Worm (Caenorhabditis elegans): ENCODE results near the gene lgc-15.

lgc-15 gene

DNA sequence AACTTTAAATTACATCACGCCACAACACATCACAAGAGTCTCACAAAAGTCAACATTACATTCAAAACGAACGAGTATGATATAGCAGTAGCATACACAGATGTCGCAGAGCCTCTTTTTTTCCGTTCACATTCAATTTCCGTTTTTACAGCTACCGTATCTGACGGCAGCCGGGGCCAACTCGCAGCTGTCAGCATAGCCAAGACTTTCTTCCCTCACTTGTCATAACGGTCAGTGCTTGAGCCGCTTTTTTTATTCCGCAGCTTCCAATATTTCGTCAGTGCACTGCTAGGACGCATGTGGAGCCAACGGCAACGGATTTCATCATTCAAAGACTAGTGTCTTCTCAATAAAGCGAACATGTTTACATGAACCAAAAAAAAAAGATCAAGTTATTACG is 20.1 kb upstream of the lgc-15 start:
- no peak for TF ChIP-seq sox-2 (GFP tag; IDR thresholded peaks at IDR 0.05)
- TF ChIP-seq ceh-31 (tag; optimal IDR thresholded peaks at IDR 0.05) = no peak
- TF ChIP-seq ama-1 (optimal IDR thresholded peaks at IDR 0.05) = no peak
- TF ChIP-seq fax-1 (tag; optimal IDR thresholded peaks at IDR 0.05) = no peak
- no peak for TF ChIP-seq hlh-15 (tag; optimal IDR thresholded peaks at IDR 0.05)
- TF ChIP-seq hlh-8 (tag; optimal IDR thresholded peaks at IDR 0.05) = no peak
- TF ChIP-seq fkh-6 (tag; optimal IDR thresholded peaks at IDR 0.05) = no peak
- TF ChIP-seq tbx-7 (tag; optimal IDR thresholded peaks at IDR 0.05) = no peak
- no peak for TF ChIP-seq elt-4 (tag; optimal IDR thresholded peaks at IDR 0.05)

DNA sequence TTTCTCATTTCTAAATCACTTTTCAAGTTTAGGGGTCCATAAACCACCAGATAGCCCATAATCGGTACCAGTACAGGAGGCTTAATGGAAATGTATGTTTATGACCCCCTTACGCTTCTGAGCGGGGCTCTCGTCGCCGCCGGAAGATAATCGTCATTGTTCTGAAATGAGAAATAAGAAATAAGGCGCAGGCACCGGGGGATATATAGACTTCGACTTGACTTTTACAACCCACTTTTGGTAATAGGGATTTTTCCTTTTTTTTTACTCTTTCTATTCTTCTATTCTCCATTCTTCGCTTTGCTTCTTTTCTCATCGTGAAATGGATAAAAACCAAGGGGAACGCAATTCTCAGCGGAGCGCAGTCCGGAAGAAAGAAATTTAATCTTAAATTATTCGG is 18.9 kb upstream of the lgc-15 start:
- TF ChIP-seq ceh-22 (tag; optimal IDR thresholded peaks at IDR 0.05) (no peak), ttx-3 (tag; optimal IDR thresholded peaks at IDR 0.05) (no peak), lin-11 (tag; optimal IDR thresholded peaks at IDR 0.05) (no peak), ceh-45 (GFP tag; IDR thresholded peaks at IDR 0.05) (no peak), mec-3 (tag; optimal IDR thresholded peaks at IDR 0.05; ENCODE audit: borderline replicate concordance) (no peak), ceh-48 (tag; optimal IDR thresholded peaks at IDR 0.05) (no peak), ceh-19 (GFP tag; optimal IDR thresholded peaks at IDR 0.05) (no peak), sox-2 (GFP tag; IDR thresholded peaks at IDR 0.05) (no peak), pat-9 (tag; optimal IDR thresholded peaks at IDR 0.05) (no peak), fkh-6 (tag; optimal IDR thresholded peaks at IDR 0.05) (no peak)

DNA sequence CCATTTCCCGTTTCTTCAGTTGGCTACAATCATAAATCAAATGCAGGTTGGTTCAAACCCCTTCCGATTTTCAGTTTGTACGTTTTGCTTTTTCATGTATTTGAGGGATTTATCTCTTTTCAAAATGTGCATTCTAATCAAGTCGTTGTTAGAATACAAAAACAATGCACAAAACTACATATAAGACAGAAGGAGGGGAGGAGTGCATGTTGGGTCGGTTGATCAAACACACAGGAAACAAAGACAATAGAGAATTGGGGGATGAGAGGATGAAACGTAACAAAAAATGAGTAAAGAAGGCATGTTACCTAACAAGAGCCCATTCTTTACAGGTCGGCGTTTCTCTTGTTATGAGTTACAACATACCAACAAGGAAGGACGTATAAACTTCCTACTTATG is 16.1 kb upstream of the lgc-15 start:
- TF ChIP-seq dve-1 (tag; optimal IDR thresholded peaks at IDR 0.05) = no peak

DNA sequence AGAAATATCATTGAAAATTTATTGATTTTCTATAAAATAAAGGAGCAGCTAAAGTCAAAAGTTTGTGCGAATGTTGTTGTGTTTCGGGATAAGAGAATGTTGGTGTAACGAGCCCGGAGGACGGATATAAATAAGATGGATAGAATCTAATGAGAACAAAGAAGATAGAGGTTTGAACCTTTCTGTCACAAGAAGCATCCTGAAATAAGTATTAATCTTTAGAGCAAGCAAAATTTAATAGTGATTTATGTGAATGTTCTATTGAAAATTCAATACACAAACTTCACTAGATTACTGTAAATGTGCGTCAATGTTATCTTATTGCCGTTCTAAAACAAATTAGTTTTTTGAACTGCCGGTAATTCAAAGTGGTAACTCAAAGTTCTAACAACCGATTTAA is 10.4 kb upstream of the lgc-15 start, which contains the start of gene W03G11.3:
W03G11.3 (minus strand) TSS at position 101 of the 400 bp plus-strand sequence.
- TF ChIP-seq odd-2 (tag; optimal IDR thresholded peaks at IDR 0.05) (no peak), ceh-30 (tag; optimal IDR thresholded peaks at IDR 0.05) (no peak), sdc-2 (tag; optimal IDR thresholded peaks at IDR 0.05) (no peak), K02D7.2 (tag; optimal IDR thresholded peaks at IDR 0.05) (no peak), pax-1 (tag; optimal IDR thresholded peaks at IDR 0.05) (no peak), pag-3 (tag; optimal IDR thresholded peaks at IDR 0.05; ENCODE audit: borderline replicate concordance) (no peak), ceh-18 (tag; optimal IDR thresholded peaks at IDR 0.05) (no peak), hlh-13 (GFP tag; optimal IDR thresholded peaks at IDR 0.05) (no peak), eyg-1 (tag; optimal IDR thresholded peaks at IDR 0.05) (no peak), lim-6 (tag; optimal IDR thresholded peaks at IDR 0.05) (no peak), tbx-2 (tag; optimal IDR thresholded peaks at IDR 0.05) (no peak)

DNA sequence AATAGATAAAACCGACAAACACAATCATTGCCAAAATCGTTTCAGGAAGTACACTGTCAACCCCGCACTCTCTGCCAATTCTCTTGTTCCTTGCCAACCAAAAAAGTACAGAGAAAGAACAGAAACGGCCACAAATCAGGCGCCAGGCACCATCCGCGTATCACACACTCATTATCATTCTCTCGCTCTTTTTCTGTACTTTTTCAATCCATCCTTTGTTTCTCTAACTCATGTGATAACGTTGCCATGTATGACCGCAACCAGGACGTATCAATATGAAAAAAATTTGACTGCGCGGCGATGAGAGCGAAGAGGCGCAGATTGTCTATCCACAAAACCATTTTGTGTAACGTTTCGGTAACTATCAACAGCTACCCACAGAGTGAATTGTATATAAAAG is 9.5 kb upstream of the lgc-15 start, which contains the start of gene col-181:
col-181 (plus strand) TSS at position 301 of the 400 bp plus-strand sequence.
- TF ChIP-seq pha-4 (tag; optimal IDR thresholded peaks at IDR 0.05) (no peak), K09A11.1 (tag; optimal IDR thresholded peaks at IDR 0.05; ENCODE audit: insufficient read depth) (no peak), ceh-6 (GFP tag; optimal IDR thresholded peaks at IDR 0.05) (no peak), F13H6.1 (tag; optimal IDR thresholded peaks at IDR 0.05) (no peak), fkh-10 (GFP tag; optimal IDR thresholded peaks at IDR 0.05) (no peak), tbx-7 (tag; optimal IDR thresholded peaks at IDR 0.05) (no peak), C08G9.2 (tag; optimal IDR thresholded peaks at IDR 0.05) (no peak), ama-1 (optimal IDR thresholded peaks at IDR 0.05) (no peak), nhr-11 (tag; optimal IDR thresholded peaks at IDR 0.05) (no peak), unc-42 (tag; optimal IDR thresholded peaks at IDR 0.05) (no peak), ceh-48 (tag; optimal IDR thresholded peaks at IDR 0.05) (no peak), ceh-19 (GFP tag; optimal IDR thresholded peaks at IDR 0.05) (no peak), elt-2 (tag; optimal IDR thresholded peaks at IDR 0.05) (no peak), lim-6 (tag; optimal IDR thresholded peaks at IDR 0.05) (no peak), mec-3 (tag; optimal IDR thresholded peaks at IDR 0.05; ENCODE audit: borderline replicate concordance) (no peak), unc-3 (GFP tag; conservative IDR thresholded peaks at IDR 0.05) (no peak), unc-3 (tag; optimal IDR thresholded peaks at IDR 0.05) (no peak), lin-11 (tag; optimal IDR thresholded peaks at IDR 0.05) (no peak), fax-1 (tag; optimal IDR thresholded peaks at IDR 0.05) (no peak), pha-2 (tag; optimal IDR thresholded peaks at IDR 0.05) (no peak)
